Fruit fly (Drosophila melanogaster): ENCODE measurements around the gene CG14020.

DNA sequence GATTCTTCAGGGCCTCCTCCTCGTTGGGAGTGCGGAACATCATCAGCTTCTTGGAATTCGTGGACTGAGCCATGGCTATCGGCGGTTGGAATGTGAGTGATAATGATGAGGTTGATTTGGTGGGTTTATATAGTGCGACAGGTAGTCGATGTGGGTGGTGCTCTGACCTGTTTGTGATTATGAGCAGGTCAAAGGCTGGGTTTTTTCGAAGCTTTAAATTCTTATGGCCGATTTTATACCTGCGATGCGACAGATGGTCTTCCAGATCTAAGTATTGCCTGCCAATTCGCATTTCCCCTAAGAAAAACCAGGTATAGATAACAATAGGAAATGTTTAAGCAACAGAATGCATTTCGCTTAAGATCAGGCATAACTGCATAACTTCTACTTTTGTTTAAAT is 33.2 kb downstream of the CG14020 start, which contains the start of gene CG14014:
- TF ChIP-seq CG8159 (tag; optimal IDR thresholded peaks at IDR 0.05): no peak
- no peak for TF ChIP-seq CG12605 (GFP tag; IDR thresholded peaks at IDR 0.05)
- no peak for TF ChIP-seq EcR (GFP tag; optimal IDR thresholded peaks at IDR 0.05)
- TF ChIP-seq Pif1B (GFP tag; optimal IDR thresholded peaks at IDR 0.05): no peak
- no peak for TF ChIP-seq Pif1A (GFP tag; optimal IDR thresholded peaks at IDR 0.05)
- no peak for TF ChIP-seq CG8301 (tag; optimal IDR thresholded peaks at IDR 0.05)
- TF ChIP-seq CG34367 (tag; optimal IDR thresholded peaks at IDR 0.05): no peak
- no peak for TF ChIP-seq fd96Ca (GFP tag; IDR thresholded peaks at IDR 0.05)
- TF ChIP-seq D1 (tag; optimal IDR thresholded peaks at IDR 0.05): no peak
- no peak for TF ChIP-seq Ets98B (GFP tag; IDR thresholded peaks at IDR 0.05)
- no peak for TF ChIP-seq CG32121 (GFP tag; IDR thresholded peaks at IDR 0.05)
- TF ChIP-seq CG4496 (GFP tag; IDR thresholded peaks at IDR 0.05): no peak
